Fruit fly (Drosophila melanogaster): ENCODE results near the gene mask.

DNA sequence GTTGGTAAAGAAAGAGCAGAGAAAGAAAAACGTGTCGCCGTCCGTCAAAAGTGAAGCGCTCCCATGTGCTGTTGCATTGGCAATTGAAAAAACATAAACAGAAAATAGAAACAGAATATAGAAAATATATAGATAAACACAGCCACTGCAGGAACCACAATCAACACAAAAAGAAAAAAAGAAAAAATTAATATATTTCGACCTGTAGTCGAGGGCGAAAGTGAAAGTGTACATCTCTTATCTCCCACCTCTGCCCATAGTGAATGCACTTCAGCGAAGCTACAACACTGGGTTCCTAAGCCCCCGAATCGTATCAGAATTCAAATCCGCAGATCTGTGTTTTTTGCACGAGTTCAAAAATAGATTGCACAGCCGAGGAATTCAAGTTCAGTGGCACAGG, 53.8 kb downstream of the mask start:
- TF ChIP-seq h (optimal IDR thresholded peaks at IDR 0.05) (no peak), psq (optimal IDR thresholded peaks at IDR 0.05) (no peak), Sin3A (optimal IDR thresholded peaks at IDR 0.05) (no peak), Myc (optimal IDR thresholded peaks at IDR 0.05) (no peak), insv (optimal IDR thresholded peaks at IDR 0.05) (no peak), ttk (optimal IDR thresholded peaks at IDR 0.05) (no peak)
